Fruit fly (Drosophila melanogaster) whole organism, pupa: Measurements from ENCODE around the gene Cyfip.

Experiments used
- CG10348 ChIP-seq: fragments of 200-800 bp; sonication (Bioruptor generic); IDR thresholded peaks from 2 replicates; pipeline ENCODE4 v1.3.6; 2022; ENCODE audit warnings: missing biosample characterization, missing genetic modification characterization
- CG12605 ChIP-seq: fragments of 200-800 bp; sonication (Bioruptor generic); IDR thresholded peaks from 2 replicates; pipeline ENCODE4 v1.3.6; 2022; ENCODE audit warnings: missing biosample characterization, missing genetic modification characterization
- CG13204 ChIP-seq: fragments of 200-800 bp; sonication (Bioruptor generic); optimal IDR thresholded peaks from 2 replicates; lab custom pipeline; 2018; ENCODE audit warnings: missing biosample characterization, mild to moderate bottlenecking, missing genetic modification characterization, moderate library complexity
- CG14655 ChIP-seq: fragments of 200-800 bp; sonication (Bioruptor generic); optimal IDR thresholded peaks from 3 replicates; lab custom pipeline; 2017; ENCODE audit warnings: mild to moderate bottlenecking, missing biosample characterization, missing genetic modification reagents, missing genetic modification characterization
- CG15710 ChIP-seq: fragments of 200-800 bp; sonication (Bioruptor generic); optimal IDR thresholded peaks from 2 replicates; lab custom pipeline; 2018; ENCODE audit warnings: missing biosample characterization, mild to moderate bottlenecking, missing genetic modification characterization, moderate library complexity
- CG17806 ChIP-seq: fragments of 200-800 bp; sonication (Bioruptor generic); optimal IDR thresholded peaks from 2 replicates; lab custom pipeline; 2018; ENCODE audit warnings: missing biosample characterization, mild to moderate bottlenecking, missing genetic modification characterization, moderate library complexity
- CG32121 ChIP-seq: fragments of 200-800 bp; sonication (Bioruptor generic); IDR thresholded peaks from 2 replicates; pipeline ENCODE4 v1.3.6; 2022; ENCODE audit warnings: missing biosample characterization, missing genetic modification characterization
- CG34367 ChIP-seq: fragments of 200-800 bp; sonication (Bioruptor generic); optimal IDR thresholded peaks from 2 replicates; lab custom pipeline; 2018; ENCODE audit warnings: missing biosample characterization, mild to moderate bottlenecking, missing genetic modification characterization
- CG4496 ChIP-seq: fragments of 200-800 bp; sonication (Bioruptor generic); IDR thresholded peaks from 3 replicates; pipeline ENCODE4 v1.3.6; 2022; ENCODE audit warnings: missing biosample characterization, missing genetic modification characterization
- CG8159 ChIP-seq: fragments of 200-800 bp; sonication (Bioruptor generic); optimal IDR thresholded peaks from 3 replicates; lab custom pipeline; 2018; ENCODE audit warnings: missing biosample characterization, mild to moderate bottlenecking, missing genetic modification characterization, moderate library complexity
- CG8301 ChIP-seq: fragments of 200-800 bp; sonication (Bioruptor generic); optimal IDR thresholded peaks from 2 replicates; lab custom pipeline; 2018; ENCODE audit warnings: missing biosample characterization, mild to moderate bottlenecking, missing genetic modification characterization
- CG9948 ChIP-seq: fragments of 200-800 bp; sonication (Bioruptor generic); optimal IDR thresholded peaks from 2 replicates; lab custom pipeline; 2018; ENCODE audit warnings: missing biosample characterization, mild to moderate bottlenecking, missing genetic modification characterization, moderate library complexity
- D1 ChIP-seq: fragments of 200-800 bp; sonication (Bioruptor generic); optimal IDR thresholded peaks from 2 replicates; lab custom pipeline; 2018; ENCODE audit warnings: missing biosample characterization, mild to moderate bottlenecking, missing genetic modification characterization, moderate library complexity
- EcR ChIP-seq: fragments of 200-800 bp; sonication (Bioruptor generic); optimal IDR thresholded peaks from 3 replicates; lab custom pipeline; 2019; ENCODE audit warnings: missing biosample characterization, missing genetic modification characterization, mild to moderate bottlenecking, moderate library complexity, missing genetic modification reagents
- Ets98B ChIP-seq: fragments of 200-800 bp; sonication (Bioruptor generic); IDR thresholded peaks from 2 replicates; pipeline ENCODE4 v1.3.6; 2022; ENCODE audit warnings: missing biosample characterization, missing genetic modification characterization
- Pif1A ChIP-seq: fragments of 200-800 bp; sonication (Bioruptor generic); optimal IDR thresholded peaks from 3 replicates; lab custom pipeline; 2016; ENCODE audit warnings: missing biosample characterization, missing genetic modification characterization
- Pif1B ChIP-seq: fragments of 200-800 bp; sonication (Bioruptor generic); optimal IDR thresholded peaks from 3 replicates; lab custom pipeline; 2016; ENCODE audit warnings: missing biosample characterization, missing genetic modification characterization
- Snoo ChIP-seq: fragments of 200-800 bp; sonication (Bioruptor generic); optimal IDR thresholded peaks from 3 replicates; lab custom pipeline; 2017; ENCODE audit warnings: missing biosample characterization, mild to moderate bottlenecking, missing genetic modification characterization, inconsistent platforms
- fd96Ca ChIP-seq: fragments of 200-800 bp; sonication (Bioruptor generic); IDR thresholded peaks from 3 replicates; pipeline ENCODE4 v1.3.6; 2022; ENCODE audit warnings: missing biosample characterization, missing genetic modification characterization
- gl ChIP-seq: fragments of 200-800 bp; sonication (Bioruptor generic); optimal IDR thresholded peaks from 2 replicates; lab custom pipeline; 2018; ENCODE audit warnings: missing biosample characterization, mild to moderate bottlenecking, missing genetic modification characterization
- rn ChIP-seq: fragments of 200-800 bp; sonication (Bioruptor generic); IDR thresholded peaks from 2 replicates; pipeline ENCODE4 v1.3.6; 2022; ENCODE audit warnings: missing biosample characterization, missing genetic modification characterization

Cyfip gene

dm6 chr3R:15366839-15367238, 33.8 kb downstream of the Cyfip start:
- TF ChIP-seq EcR (GFP tag; lab: Kevin White, UChicago) (no peak), CG4496 (GFP tag; lab: Robert Waterston, UW) (peak; percentile 76; the same call in 2 of the 3 replicates), fd96Ca (no peak), Ets98B (GFP tag; lab: Robert Waterston, UW) (peak; percentile 41), CG10348 (GFP tag; lab: Robert Waterston, UW) (no peak), CG9948 (tag; lab: Kevin White, UChicago) (peak; percentile 43), CG17806 (tag; lab: Kevin White, UChicago) (peak; percentile 55), CG13204 (GFP tag; lab: Kevin White, UChicago) (no peak), Pif1B (GFP tag; lab: Kevin White, UChicago) (no peak), CG12605 (GFP tag; lab: Robert Waterston, UW) (peak; percentile 46; the same call in 1 of the 2 replicates), rn (no peak), Pif1A (GFP tag; lab: Kevin White, UChicago) (no peak), gl (tag; lab: Kevin White, UChicago) (no peak), CG15710 (tag; lab: Kevin White, UChicago) (peak; percentile 32), CG32121 (GFP tag; lab: Robert Waterston, UW) (peak; percentile 62; the same call in 1 of the 2 replicates), CG34367 (no peak), Snoo (tag; lab: Kevin White, UChicago) (peak; percentile 19)
- TF ChIP-seq, all 21 proteins: peak for 8

- TF ChIP-seq CG13204 (GFP tag; lab: Kevin White, UChicago) (no peak), fd96Ca (no peak), CG34367 (no peak), Pif1B (GFP tag; lab: Kevin White, UChicago) (no peak), rn (no peak), CG14655 (GFP tag; lab: Kevin White, UChicago) (no peak), gl (tag; lab: Kevin White, UChicago) (no peak), CG15710 (tag; lab: Kevin White, UChicago) (no peak), Ets98B (GFP tag; lab: Robert Waterston, UW) (no peak), CG10348 (GFP tag; lab: Robert Waterston, UW) (no peak), Pif1A (GFP tag; lab: Kevin White, UChicago) (no peak), CG32121 (GFP tag; lab: Robert Waterston, UW) (no peak)
Measured at dm6 chr3R:15367477-15367876, 34.4 kb downstream of the Cyfip start, which contains the start of gene CG34404. Gene CG34404 (minus strand): TSS chr3R:15367665.

dm6 chr3R:15369742-15370141, 36.7 kb downstream of the Cyfip start, which contains the start of gene CG14868:
Gene CG14868 (minus strand): TSS chr3R:15369945.
- TF ChIP-seq CG34367, result no peak
- TF ChIP-seq CG12605 (GFP tag; lab: Robert Waterston, UW), result no peak
- no peak for TF ChIP-seq CG14655 (GFP tag; lab: Kevin White, UChicago)
- TF ChIP-seq Snoo (tag; lab: Kevin White, UChicago), result no peak
- no peak for TF ChIP-seq CG4496 (GFP tag; lab: Robert Waterston, UW)
- TF ChIP-seq CG13204 (GFP tag; lab: Kevin White, UChicago), result no peak
- no peak for TF ChIP-seq CG15710 (tag; lab: Kevin White, UChicago)
- TF ChIP-seq rn, result no peak
- TF ChIP-seq CG32121 (GFP tag; lab: Robert Waterston, UW), result no peak
- no peak for TF ChIP-seq fd96Ca
- TF ChIP-seq EcR (GFP tag; lab: Kevin White, UChicago), result no peak
- TF ChIP-seq CG10348 (GFP tag; lab: Robert Waterston, UW), result no peak
- no peak for TF ChIP-seq CG9948 (tag; lab: Kevin White, UChicago)
- TF ChIP-seq Ets98B (GFP tag; lab: Robert Waterston, UW), result no peak
- TF ChIP-seq Pif1A (GFP tag; lab: Kevin White, UChicago), result no peak
- TF ChIP-seq CG8159, result no peak
- TF ChIP-seq gl (tag; lab: Kevin White, UChicago), result no peak
- TF ChIP-seq CG8301 (tag; lab: Kevin White, UChicago), result no peak
- TF ChIP-seq CG17806 (tag; lab: Kevin White, UChicago), result no peak
- TF ChIP-seq D1 (tag; lab: Kevin White, UChicago), result no peak

- 0 out of 2 replicates have a peak, but pooled peaks have one; percentile 25 for TF ChIP-seq CG32121 (GFP tag; lab: Robert Waterston, UW)
- TF ChIP-seq CG34367, result no peak
- TF ChIP-seq Snoo (tag; lab: Kevin White, UChicago), result peak; percentile 10
- TF ChIP-seq Ets98B (GFP tag; lab: Robert Waterston, UW), result 0 out of 2 replicates have a peak, but pooled peaks have one; percentile 10
- TF ChIP-seq CG15710 (tag; lab: Kevin White, UChicago), result peak; percentile 13
- peak; percentile 45; the same call in 1 of the 3 replicates for TF ChIP-seq CG4496 (GFP tag; lab: Robert Waterston, UW)
- TF ChIP-seq Pif1B (GFP tag; lab: Kevin White, UChicago), result no peak
Measured at dm6 chr3R:15371833-15372232, 38.8 kb downstream of the Cyfip start, which contains the start of the genes Ccm3 and CG6136. Gene Ccm3 (plus strand): TSS chr3R:15371957. Gene CG6136 (minus strand): TSS chr3R:15372212.

dm6 chr3R:15374397-15374796, 41.3 kb downstream of the Cyfip start, which contains the start of gene Rbp:
Gene Rbp (plus strand): TSS chr3R:15374635.
- TF ChIP-seq CG14655 (GFP tag; lab: Kevin White, UChicago) (no peak), CG8159 (no peak), Pif1B (GFP tag; lab: Kevin White, UChicago) (no peak), CG15710 (tag; lab: Kevin White, UChicago) (no peak), CG12605 (GFP tag; lab: Robert Waterston, UW) (no peak), gl (tag; lab: Kevin White, UChicago) (no peak), CG9948 (tag; lab: Kevin White, UChicago) (no peak), EcR (GFP tag; lab: Kevin White, UChicago) (no peak), Pif1A (GFP tag; lab: Kevin White, UChicago) (no peak), CG13204 (GFP tag; lab: Kevin White, UChicago) (no peak), CG34367 (no peak), CG10348 (GFP tag; lab: Robert Waterston, UW) (no peak), Ets98B (GFP tag; lab: Robert Waterston, UW) (no peak), CG17806 (tag; lab: Kevin White, UChicago) (no peak)
